Worm (Caenorhabditis elegans) whole organism, L1 larva: Measurements from ENCODE around the gene srh-74.

Experiments
- C04F5.9 ChIP-seq: sonication (generic microtip); optimal IDR thresholded peaks from 2 replicates; lab custom pipeline; 2016; ENCODE audit warnings: missing genetic modification characterization, missing compliant biosample characterization
- C16A3.4 ChIP-seq: fragments of 150-350 bp; optimal IDR thresholded peaks from 2 replicates; lab custom pipeline; 2014; ENCODE audit warnings: missing biosample characterization, missing genetic modification characterization
- F16B12.6 ChIP-seq: fragments of 150-350 bp; optimal IDR thresholded peaks from 2 replicates; lab custom pipeline; 2014; ENCODE audit warnings: missing biosample characterization, missing genetic modification characterization
- aha-1 ChIP-seq: fragments of 150-350 bp; optimal IDR thresholded peaks from 2 replicates; lab custom pipeline; 2014; ENCODE audit warnings: missing biosample characterization, missing genetic modification characterization
- ceh-82 ChIP-seq, 3 experiments: fragments of 150-350 bp in 1 of 3; sonication (generic microtip) in 2 of 3; optimal IDR thresholded peaks; 2 replicates each; lab custom pipeline; 2014 to 2017; ENCODE audit warnings: missing biosample characterization in 3 of 3, missing genetic modification characterization in 3 of 3
- ceh-88 ChIP-seq: fragments of 200-800 bp; sonication (Bioruptor generic); IDR thresholded peaks from 2 replicates; pipeline ENCODE4 v1.3.6; 2022; ENCODE audit warnings: missing genetic modification characterization, missing compliant biosample characterization
- dpl-1 ChIP-seq, 3 experiments: fragments of 150-350 bp in 2 of 3; sonication (generic microtip) in 1 of 3; optimal IDR thresholded peaks; 2 replicates each; lab custom pipeline; 2014 to 2017; ENCODE audit warnings: missing biosample characterization in 3 of 3, missing genetic modification characterization in 3 of 3, missing genetic modification reagents in 3 of 3
- efl-1 ChIP-seq, 4 experiments: fragments of 150-350 bp; optimal IDR thresholded peaks in 3 of 4; peaks in 1 of 4; 1 replicate in 1 of 4; 2 replicates in 3 of 4; lab custom pipeline; 2014; ENCODE audit warnings: missing biosample characterization in 2 of 4, missing genetic modification characterization in 2 of 4, missing genetic modification reagents in 2 of 4
- egl-13 ChIP-seq: sonication (generic microtip); optimal IDR thresholded peaks from 2 replicates; lab custom pipeline; 2016; ENCODE audit warnings: missing genotype, missing genetic modification reagents, missing genetic modification characterization, missing compliant biosample characterization
- elt-3 ChIP-seq, 6 experiments: fragments of 150-350 bp in 1 of 6; sonication (generic microtip); optimal IDR thresholded peaks; 2 replicates each; lab custom pipeline; 2017 to 2018; ENCODE audit warnings: missing biosample characterization in 6 of 6, missing genetic modification characterization in 6 of 6, inconsistent platforms in 1 of 6
- fkh-10 ChIP-seq: sonication (generic microtip); optimal IDR thresholded peaks from 2 replicates; lab custom pipeline; 2017; ENCODE audit warnings: missing biosample characterization, missing genetic modification reagents, missing genetic modification characterization
- fkh-8 ChIP-seq: sonication (generic microtip); optimal IDR thresholded peaks from 2 replicates; lab custom pipeline; 2016; ENCODE audit warnings: mild to moderate bottlenecking, missing genetic modification characterization, missing compliant biosample characterization
- fos-1 ChIP-seq: fragments of 150-350 bp; optimal IDR thresholded peaks from 2 replicates; lab custom pipeline; 2014; ENCODE audit warnings: missing biosample characterization, missing genetic modification characterization
- grh-1 ChIP-seq: fragments of 200-800 bp; sonication (Bioruptor generic); IDR thresholded peaks from 2 replicates; pipeline ENCODE4 v1.3.6; 2022; ENCODE audit warnings: missing genetic modification reagents, missing genetic modification characterization, missing compliant biosample characterization
- hlh-17 ChIP-seq: fragments of 200-800 bp; sonication (Bioruptor generic); optimal IDR thresholded peaks from 2 replicates; lab custom pipeline; 2018; ENCODE audit warnings: missing genetic modification characterization, mild to moderate bottlenecking, missing compliant biosample characterization, moderate library complexity, borderline replicate concordance
- hlh-4 ChIP-seq: sonication (generic microtip); optimal IDR thresholded peaks from 2 replicates; lab custom pipeline; 2016; ENCODE audit warnings: mild to moderate bottlenecking, missing genetic modification characterization, missing compliant biosample characterization
- hpl-2 ChIP-seq: fragments of 150-350 bp; optimal IDR thresholded peaks from 2 replicates; lab custom pipeline; 2014; ENCODE audit warnings: missing biosample characterization, missing genetic modification reagents, missing genetic modification characterization
- isw-1 ChIP-seq: fragments of 200-800 bp; sonication (Bioruptor generic); IDR thresholded peaks from 2 replicates; pipeline ENCODE4 v1.3.6; 2022; ENCODE audit warnings: missing genetic modification characterization, missing compliant biosample characterization
- jun-1 ChIP-seq: fragments of 150-350 bp; optimal IDR thresholded peaks from 2 replicates; lab custom pipeline; 2014; ENCODE audit warnings: missing biosample characterization, missing genetic modification reagents, missing genetic modification characterization
- lin-13 ChIP-seq: fragments of 150-350 bp; optimal IDR thresholded peaks from 2 replicates; lab custom pipeline; 2014; ENCODE audit warnings: missing biosample characterization, missing genetic modification reagents, missing genetic modification characterization
- lin-14 ChIP-seq: fragments of 200-800 bp; sonication (Bioruptor generic); optimal IDR thresholded peaks from 2 replicates; lab custom pipeline; 2018; ENCODE audit warnings: mild to moderate bottlenecking, missing genetic modification characterization, moderate library complexity, missing compliant biosample characterization
- lin-15B ChIP-seq: fragments of 150-350 bp; sonication (generic microtip); optimal IDR thresholded peaks from 3 replicates; lab custom pipeline; 2014; ENCODE audit warnings: missing biosample characterization, missing genetic modification characterization
- lin-35 ChIP-seq, 2 experiments: fragments of 150-350 bp; optimal IDR thresholded peaks; 2 replicates each; lab custom pipeline; 2014; ENCODE audit warnings: missing biosample characterization in 2 of 2, missing genetic modification characterization in 2 of 2, missing genetic modification reagents in 2 of 2
- lin-39 ChIP-seq: fragments of 150-350 bp; optimal IDR thresholded peaks from 2 replicates; lab custom pipeline; 2014; ENCODE audit warnings: missing biosample characterization, missing genetic modification reagents, missing genetic modification characterization
- lir-3 ChIP-seq: sonication (generic microtip); optimal IDR thresholded peaks from 2 replicates; lab custom pipeline; 2016; ENCODE audit warnings: mild to moderate bottlenecking, missing genetic modification characterization, moderate library complexity, missing compliant biosample characterization; ENCODE audit not compliant: poor library complexity
- mab-9 ChIP-seq: fragments of 200-800 bp; sonication (Bioruptor generic); IDR thresholded peaks from 2 replicates; pipeline ENCODE4 v1.3.6; 2022; ENCODE audit warnings: missing genetic modification reagents, missing genetic modification characterization, missing compliant biosample characterization
- mef-2 ChIP-seq: fragments of 150-350 bp; optimal IDR thresholded peaks from 2 replicates; lab custom pipeline; 2014; ENCODE audit warnings: missing biosample characterization, missing genetic modification characterization
- mep-1 ChIP-seq: fragments of 150-350 bp; optimal IDR thresholded peaks from 2 replicates; lab custom pipeline; 2014; ENCODE audit warnings: missing biosample characterization, missing genetic modification characterization
- nhr-12 ChIP-seq: sonication (generic microtip); optimal IDR thresholded peaks from 2 replicates; lab custom pipeline; 2017; ENCODE audit warnings: missing biosample characterization, missing genetic modification characterization
- nhr-19 ChIP-seq: fragments of 200-800 bp; sonication (Bioruptor generic); conservative IDR thresholded peaks from 2 replicates; pipeline ENCODE4 v1.3.6; 2022; ENCODE audit warnings: missing genetic modification characterization, missing compliant biosample characterization
- nhr-20 ChIP-seq: sonication (generic microtip); optimal IDR thresholded peaks from 2 replicates; lab custom pipeline; 2016; ENCODE audit warnings: mild to moderate bottlenecking, missing genetic modification characterization, missing compliant biosample characterization
- nhr-237 ChIP-seq: fragments of 150-350 bp; optimal IDR thresholded peaks from 2 replicates; lab custom pipeline; 2014; ENCODE audit warnings: missing biosample characterization, missing genetic modification characterization
- nhr-47 ChIP-seq: sonication (generic microtip); optimal IDR thresholded peaks from 2 replicates; lab custom pipeline; 2016; ENCODE audit warnings: mild to moderate bottlenecking, missing genetic modification characterization, moderate library complexity, missing compliant biosample characterization
- nhr-71 ChIP-seq: sonication (generic microtip); optimal IDR thresholded peaks from 2 replicates; lab custom pipeline; 2016; ENCODE audit warnings: mild to moderate bottlenecking, missing genetic modification characterization, moderate library complexity, missing compliant biosample characterization
- nhr-77 ChIP-seq: fragments of 150-350 bp; optimal IDR thresholded peaks from 2 replicates; lab custom pipeline; 2014; ENCODE audit warnings: missing biosample characterization, missing genetic modification characterization
- nhr-85 ChIP-seq: sonication (generic microtip); peaks from one replicate; lab custom pipeline; 2016; ENCODE audit warnings: missing genetic modification characterization, inconsistent platforms, missing compliant biosample characterization
- nhr-90 ChIP-seq: sonication (generic microtip); optimal IDR thresholded peaks from 2 replicates; lab custom pipeline; 2016; ENCODE audit warnings: mild to moderate bottlenecking, missing genetic modification characterization, missing compliant biosample characterization; ENCODE audit not compliant: poor library complexity
- pax-3 ChIP-seq: fragments of 200-800 bp; sonication (Bioruptor generic); optimal IDR thresholded peaks from 2 replicates; lab custom pipeline; 2018; ENCODE audit warnings: mild to moderate bottlenecking, missing genetic modification characterization, moderate library complexity, missing compliant biosample characterization
- pqm-1 ChIP-seq: sonication (generic microtip); optimal IDR thresholded peaks from 3 replicates; lab custom pipeline; 2017; ENCODE audit warnings: missing biosample characterization, missing genetic modification characterization
- rnt-1 ChIP-seq: sonication (generic microtip); optimal IDR thresholded peaks from 2 replicates; lab custom pipeline; 2016; ENCODE audit warnings: mild to moderate bottlenecking, missing genetic modification characterization, moderate library complexity, missing compliant biosample characterization
- skn-1 ChIP-seq: fragments of 150-350 bp; optimal IDR thresholded peaks from 2 replicates; lab custom pipeline; 2014; ENCODE audit warnings: missing biosample characterization, missing genetic modification characterization
- sox-4 ChIP-seq: sonication (generic microtip); optimal IDR thresholded peaks from 2 replicates; lab custom pipeline; 2016; ENCODE audit warnings: missing genetic modification characterization, missing compliant biosample characterization
- sptf-1 ChIP-seq: fragments of 150-350 bp; optimal IDR thresholded peaks from 2 replicates; lab custom pipeline; 2014; ENCODE audit warnings: missing biosample characterization, missing genetic modification characterization
- tbx-2 ChIP-seq: sonication (generic microtip); optimal IDR thresholded peaks from 2 replicates; lab custom pipeline; 2016; ENCODE audit warnings: missing genetic modification characterization, missing compliant biosample characterization
- tlp-1 ChIP-seq: fragments of 150-350 bp; optimal IDR thresholded peaks from 2 replicates; lab custom pipeline; 2014; ENCODE audit warnings: missing biosample characterization, missing genetic modification characterization
- unc-130 ChIP-seq: fragments of 150-350 bp; optimal IDR thresholded peaks from 2 replicates; lab custom pipeline; 2017; ENCODE audit warnings: missing biosample characterization, missing genetic modification characterization, inconsistent platforms
- unc-30 ChIP-seq: sonication (generic microtip); optimal IDR thresholded peaks from 2 replicates; lab custom pipeline; 2017; ENCODE audit warnings: missing biosample characterization, missing genetic modification characterization
- unc-86 ChIP-seq: sonication (generic microtip); optimal IDR thresholded peaks from 2 replicates; lab custom pipeline; 2016; ENCODE audit warnings: missing genetic modification characterization, missing compliant biosample characterization
- xbp-1 ChIP-seq: sonication (generic microtip); optimal IDR thresholded peaks from 2 replicates; lab custom pipeline; 2016; ENCODE audit warnings: missing genetic modification characterization, missing compliant biosample characterization
- zip-4 ChIP-seq: fragments of 200-800 bp; sonication (Bioruptor generic); optimal IDR thresholded peaks from 2 replicates; lab custom pipeline; 2018; ENCODE audit warnings: mild to moderate bottlenecking, missing genetic modification characterization, moderate library complexity, missing compliant biosample characterization
- ztf-11 ChIP-seq, 2 experiments: sonication (generic microtip); optimal IDR thresholded peaks; 2 replicates each; lab custom pipeline; 2016 to 2017; ENCODE audit warnings: missing genetic modification characterization in 2 of 2, missing biosample characterization in 1 of 2, missing compliant biosample characterization in 1 of 2
- ztf-4 ChIP-seq: fragments of 150-350 bp; optimal IDR thresholded peaks from 2 replicates; lab custom pipeline; 2014; ENCODE audit warnings: missing biosample characterization, missing genetic modification characterization

Gene srh-74

ce11 chrV:11078104-11078724 lies 29.6 kb upstream of the srh-74 start, which contains the start of gene act-2:
act-2 (minus strand) TSS chrV:11078154.
- TF ChIP-seq pqm-1 (tag; lab: Kevin White, UChicago) = no peak
- TF ChIP-seq unc-30 (tag; lab: Kevin White, UChicago) = no peak
- TF ChIP-seq mef-2 = no peak
- TF ChIP-seq zip-4 (GFP tag; lab: Kevin White, UChicago) = no peak
- peak; percentile 65 for TF ChIP-seq lin-15B (tag; lab: Kevin White, UChicago)
- no peak for TF ChIP-seq hlh-17 (GFP tag; lab: Kevin White, UChicago)
- TF ChIP-seq efl-1 (optimal IDR thresholded peaks at IDR 0.05; lab: Kevin White, UChicago) = peak; percentile 84 to 87
- peak; percentile 85 to 98 for TF ChIP-seq efl-1 (GFP tag; optimal IDR thresholded peaks at IDR 0.05 in 1 of 2; lab: Kevin White, UChicago)
- TF ChIP-seq grh-1 (GFP tag; lab: Robert Waterston, UW) = no peak
- peak; percentile 51 for TF ChIP-seq isw-1 (GFP tag; lab: Robert Waterston, UW)
- TF ChIP-seq lin-39 (tag; lab: Kevin White, UChicago) = no peak
- TF ChIP-seq nhr-20 = peak; percentile 86
- peak; percentile 63 for TF ChIP-seq skn-1
- peak; percentile 7 to 82 (median 24) for TF ChIP-seq ceh-82 (tag; optimal IDR thresholded peaks at IDR 0.05; lab: Kevin White, UChicago)
- TF ChIP-seq rnt-1 (tag; lab: Kevin White, UChicago) = peak; percentile 18
- no peak for TF ChIP-seq sptf-1 (tag; lab: Kevin White, UChicago)
- TF ChIP-seq nhr-12 = no peak
- peak; percentile 94 for TF ChIP-seq lin-14
- TF ChIP-seq dpl-1 (GFP tag; optimal IDR thresholded peaks at IDR 0.05; lab: Kevin White, UChicago) = peak; percentile 89 to 93 (median 93)
- TF ChIP-seq unc-130 (tag; lab: Kevin White, UChicago) = no peak
- peak; percentile 73 for TF ChIP-seq nhr-47 (tag; lab: Kevin White, UChicago)
- no peak for TF ChIP-seq aha-1 (tag; lab: Kevin White, UChicago)
- TF ChIP-seq C16A3.4 (tag; lab: Kevin White, UChicago) = peak; percentile 66
- peak; percentile 62 for TF ChIP-seq nhr-90 (tag; lab: Kevin White, UChicago)
- peak; percentile 68 for TF ChIP-seq unc-86
- TF ChIP-seq mab-9 (GFP tag; lab: Robert Waterston, UW) = no peak
- no peak for TF ChIP-seq C04F5.9 (tag; lab: Kevin White, UChicago)
- peak in 4 of 6 experiments; percentile 53 to 94 (median 74) for TF ChIP-seq elt-3 (tag; optimal IDR thresholded peaks at IDR 0.05; lab: Kevin White, UChicago)
- peak; percentile 32 for TF ChIP-seq lir-3 (tag; lab: Kevin White, UChicago)
- peak; percentile 87 for TF ChIP-seq fkh-8 (tag; lab: Kevin White, UChicago)
- no peak for TF ChIP-seq egl-13 (tag; lab: Kevin White, UChicago)
- peak; percentile 60 for TF ChIP-seq tbx-2 (tag; lab: Kevin White, UChicago)
- TF ChIP-seq nhr-71 (tag; lab: Kevin White, UChicago) = peak; percentile 85
- no peak for TF ChIP-seq hlh-4 (tag; lab: Kevin White, UChicago)
- TF ChIP-seq sox-4 (tag; lab: Kevin White, UChicago) = no peak
- peak; percentile 61 for TF ChIP-seq nhr-19 (GFP tag; lab: Robert Waterston, UW)
- TF ChIP-seq nhr-85 = peak; percentile 87
- no peak for TF ChIP-seq tlp-1 (tag; lab: Kevin White, UChicago)
- TF ChIP-seq xbp-1 = peak; percentile 69
- peak; percentile 31 for TF ChIP-seq ztf-4 (tag; lab: Kevin White, UChicago)
- TF ChIP-seq jun-1 (tag; lab: Kevin White, UChicago) = peak; percentile 85
- peak; percentile 91 to 92 for TF ChIP-seq lin-35 (GFP tag; optimal IDR thresholded peaks at IDR 0.05; lab: Kevin White, UChicago)
- peak; percentile 47 for TF ChIP-seq fkh-10 (GFP tag; lab: Kevin White, UChicago)
- peak; percentile 77 for TF ChIP-seq lin-13 (GFP tag; lab: Kevin White, UChicago)
- no peak; the same call in 1 of the 2 replicates for TF ChIP-seq ceh-88 (GFP tag; lab: Robert Waterston, UW)
- TF ChIP-seq fos-1 (tag; lab: Kevin White, UChicago) = peak; percentile 90
- no peak for TF ChIP-seq hpl-2 (GFP tag; lab: Kevin White, UChicago)
- TF ChIP-seq F16B12.6 = peak; percentile 13
- TF ChIP-seq ztf-11 (tag; optimal IDR thresholded peaks at IDR 0.05; lab: Kevin White, UChicago) = no peak
- TF ChIP-seq nhr-237 (tag; lab: Kevin White, UChicago) = peak; percentile 33
- TF ChIP-seq pax-3 (tag; lab: Kevin White, UChicago) = peak; percentile 7
- peak; percentile 47 for TF ChIP-seq nhr-77 (tag; lab: Kevin White, UChicago)
- peak; percentile 75 for TF ChIP-seq mep-1 (tag; lab: Kevin White, UChicago)
